Fruit fly (Drosophila melanogaster) whole organism, embryonic: Measurements from ENCODE around the gene CG34180.

ENCODE experiments used
- Adf1 ChIP-seq: fragments of 200-800 bp; sonication (Bioruptor generic); IDR thresholded peaks from 2 replicates; pipeline ENCODE4 v1.3.6; 2022; ENCODE audit warnings: missing biosample characterization, missing genetic modification characterization
- B-H2 ChIP-seq: fragments of 200-800 bp; sonication (Bioruptor generic); optimal IDR thresholded peaks from 2 replicates; lab custom pipeline; 2018; ENCODE audit warnings: missing biosample characterization, mild to moderate bottlenecking, missing genetic modification characterization
- BEAF-32 ChIP-seq: fragments of 200-800 bp; sonication (Bioruptor generic); optimal IDR thresholded peaks from 3 replicates; lab custom pipeline; 2017; ENCODE audit warnings: missing biosample characterization, missing genetic modification characterization, mild to moderate bottlenecking, moderate library complexity, missing genetic modification reagents
- Bgb ChIP-seq: fragments of 200-800 bp; sonication (Bioruptor generic); IDR thresholded peaks from 2 replicates; pipeline ENCODE4 v1.3.6; 2022; ENCODE audit warnings: missing biosample characterization, missing genetic modification characterization; ENCODE audit not compliant: partially characterized antibody
- C15 ChIP-seq: fragments of 200-800 bp; sonication (Bioruptor generic); IDR thresholded peaks from 3 replicates; pipeline ENCODE4 v1.3.6; 2022; ENCODE audit warnings: missing biosample characterization, missing genetic modification characterization
- CG1024 ChIP-seq: fragments of 200-800 bp; sonication (Bioruptor generic); IDR thresholded peaks from 2 replicates; pipeline ENCODE4 v1.3.6; 2022; ENCODE audit warnings: missing biosample characterization, missing genetic modification characterization
- CG10321 ChIP-seq: fragments of 200-800 bp; sonication (Bioruptor generic); IDR thresholded peaks from 2 replicates; pipeline ENCODE4 v1.3.6; 2022; ENCODE audit warnings: missing biosample characterization, missing genetic modification characterization
- CG13894 ChIP-seq: fragments of 200-800 bp; sonication (Bioruptor generic); optimal IDR thresholded peaks from 3 replicates; lab custom pipeline; 2018; ENCODE audit warnings: missing biosample characterization, mild to moderate bottlenecking, missing genetic modification characterization, moderate library complexity
- CG17568 ChIP-seq: fragments of 200-800 bp; sonication (Bioruptor generic); optimal IDR thresholded peaks from 2 replicates; lab custom pipeline; 2018; ENCODE audit warnings: missing biosample characterization, mild to moderate bottlenecking, missing genetic modification characterization, moderate library complexity
- CG17612 ChIP-seq: fragments of 200-800 bp; sonication (Bioruptor generic); IDR thresholded peaks from 2 replicates; pipeline ENCODE4 v1.3.6; 2022; ENCODE audit warnings: missing biosample characterization, missing genetic modification characterization
- CG1792 ChIP-seq: fragments of 200-800 bp; sonication (Bioruptor generic); optimal IDR thresholded peaks from 2 replicates; lab custom pipeline; 2016; ENCODE audit warnings: missing biosample characterization, missing genetic modification characterization
- CG2129 ChIP-seq: fragments of 200-800 bp; sonication (Bioruptor generic); IDR thresholded peaks from 2 replicates; pipeline ENCODE4 v1.3.6; 2022; ENCODE audit warnings: missing biosample characterization, missing genetic modification characterization; ENCODE audit not compliant: partially characterized antibody
- CG2202 ChIP-seq: fragments of 200-800 bp; sonication (Bioruptor generic); optimal IDR thresholded peaks from 2 replicates; lab custom pipeline; 2018; ENCODE audit warnings: missing biosample characterization, mild to moderate bottlenecking, missing genetic modification characterization
- CG42726 ChIP-seq: fragments of 200-800 bp; sonication (Bioruptor generic); IDR thresholded peaks from 2 replicates; pipeline ENCODE4 v1.3.6; 2022; ENCODE audit warnings: missing biosample characterization, missing genetic modification characterization; ENCODE audit not compliant: partially characterized antibody
- CG7745 ChIP-seq: fragments of 200-800 bp; sonication (Bioruptor generic); optimal IDR thresholded peaks from 2 replicates; lab custom pipeline; 2018; ENCODE audit warnings: missing biosample characterization, mild to moderate bottlenecking, missing genetic modification characterization, moderate library complexity
- CG7786 ChIP-seq: fragments of 200-800 bp; sonication (Bioruptor generic); optimal IDR thresholded peaks from 2 replicates; lab custom pipeline; 2016; ENCODE audit warnings: missing biosample characterization, missing genetic modification characterization
- CG8924 ChIP-seq: fragments of 200-800 bp; optimal IDR thresholded peaks from 3 replicates; lab custom pipeline; 2019; ENCODE audit warnings: missing biosample characterization, mild to moderate bottlenecking, missing genetic modification characterization, moderate library complexity
- Deaf1 ChIP-seq: fragments of 200-800 bp; optimal IDR thresholded peaks from 3 replicates; lab custom pipeline; 2019; ENCODE audit warnings: missing biosample characterization, mild to moderate bottlenecking, missing genetic modification characterization, moderate library complexity
- Dp ChIP-seq: fragments of 200-800 bp; sonication (Bioruptor generic); optimal IDR thresholded peaks from 2 replicates; lab custom pipeline; 2018; ENCODE audit warnings: missing biosample characterization, mild to moderate bottlenecking, missing genetic modification characterization, moderate library complexity
- Ets65A ChIP-seq: fragments of 200-800 bp; sonication (Bioruptor generic); peaks from one replicate; lab custom pipeline; 2016; ENCODE audit warnings: missing biosample characterization, missing genetic modification characterization
- HmgZ ChIP-seq: fragments of 200-800 bp; sonication (Bioruptor generic); optimal IDR thresholded peaks from 2 replicates; lab custom pipeline; 2018; ENCODE audit warnings: missing biosample characterization, mild to moderate bottlenecking, missing genetic modification characterization
- Hr78 ChIP-seq, 2 experiments: fragments of 200-800 bp in 1 of 2; fragments of >200 bp in 1 of 2; sonication (Bioruptor generic) in 1 of 2; optimal IDR thresholded peaks; 2 replicates each; lab custom pipeline; 2017 to 2019; ENCODE audit warnings: missing biosample characterization in 2 of 2, missing genetic modification characterization in 2 of 2, mild to moderate bottlenecking in 1 of 2, moderate library complexity in 1 of 2
- Spps ChIP-seq: fragments of 200-800 bp; sonication (Bioruptor generic); optimal IDR thresholded peaks from 2 replicates; lab custom pipeline; 2018; ENCODE audit warnings: missing biosample characterization, mild to moderate bottlenecking, missing genetic modification characterization
- Trl ChIP-seq, 3 experiments: fragments of >200 bp in 2 of 3; fragments of 200-800 bp in 1 of 3; sonication (Bioruptor generic) in 1 of 3; optimal IDR thresholded peaks; 2 replicates in 1 of 3; 3 replicates in 2 of 3; lab custom pipeline; 2016 to 2017; ENCODE audit warnings: missing biosample characterization in 1 of 3, missing genetic modification characterization in 1 of 3
- aop ChIP-seq: fragments of 200-800 bp; sonication (Bioruptor generic); IDR thresholded peaks from 2 replicates; pipeline ENCODE4 v1.3.6; 2022; ENCODE audit warnings: missing biosample characterization, missing genetic modification characterization
- chinmo ChIP-seq: fragments of 200-800 bp; sonication (Bioruptor generic); IDR thresholded peaks from 4 replicates; pipeline ENCODE4 v1.3.6; 2022; ENCODE audit warnings: missing biosample characterization, missing genetic modification characterization; ENCODE audit not compliant: partially characterized antibody
- chm ChIP-seq: fragments of 200-800 bp; sonication (Bioruptor generic); IDR thresholded peaks from 2 replicates; pipeline ENCODE4 v1.3.6; 2022; ENCODE audit warnings: missing biosample characterization, missing genetic modification characterization
- ci ChIP-seq: fragments of 200-800 bp; sonication (Bioruptor generic); IDR thresholded peaks from 3 replicates; pipeline ENCODE4 v1.3.6; 2022; ENCODE audit warnings: missing biosample characterization, missing genetic modification characterization
- cwo ChIP-seq: fragments of 200-800 bp; sonication (Bioruptor generic); optimal IDR thresholded peaks from 3 replicates; lab custom pipeline; 2017; ENCODE audit warnings: missing biosample characterization, missing genetic modification characterization, mild to moderate bottlenecking, moderate library complexity, missing genetic modification reagents
- exex ChIP-seq: fragments of 200-800 bp; sonication (Bioruptor generic); optimal IDR thresholded peaks from 4 replicates; lab custom pipeline; 2018; ENCODE audit warnings: missing biosample characterization, mild to moderate bottlenecking, missing genetic modification characterization, moderate library complexity
- ftz-f1 ChIP-seq: fragments of 200-800 bp; sonication (Bioruptor generic); optimal IDR thresholded peaks from 2 replicates; lab custom pipeline; 2016; ENCODE audit warnings: missing biosample characterization, missing genetic modification characterization
- insv ChIP-seq, 2 experiments: fragments of 200-800 bp; sonication (Bioruptor generic); optimal IDR thresholded peaks; 3 replicates each; lab custom pipeline; 2016 to 2018; ENCODE audit warnings: missing biosample characterization in 2 of 2, missing genetic modification characterization in 2 of 2
- kni ChIP-seq: fragments of 200-800 bp; sonication (Bioruptor generic); optimal IDR thresholded peaks from 3 replicates; lab custom pipeline; 2017; ENCODE audit warnings: mild to moderate bottlenecking, missing biosample characterization, missing genetic modification reagents, missing genetic modification characterization
- knrl ChIP-seq: fragments of 200-800 bp; sonication (Bioruptor generic); IDR thresholded peaks from 3 replicates; pipeline ENCODE4 v1.3.6; 2022; ENCODE audit warnings: missing biosample characterization, missing genetic modification characterization; ENCODE audit not compliant: partially characterized antibody
- mirr ChIP-seq: fragments of 200-800 bp; sonication (Bioruptor generic); optimal IDR thresholded peaks from 3 replicates; lab custom pipeline; 2018; ENCODE audit warnings: missing biosample characterization, mild to moderate bottlenecking, missing genetic modification characterization
- nerfin-2 ChIP-seq: fragments of 200-800 bp; sonication (Bioruptor generic); IDR thresholded peaks from 2 replicates; pipeline ENCODE4 v1.3.6; 2022; ENCODE audit warnings: missing biosample characterization, missing genetic modification characterization; ENCODE audit not compliant: partially characterized antibody
- onecut ChIP-seq: fragments of 200-800 bp; sonication (Bioruptor generic); IDR thresholded peaks from 2 replicates; pipeline ENCODE4 v1.3.6; 2022; ENCODE audit warnings: missing biosample characterization, missing genetic modification characterization
- org-1 ChIP-seq: fragments of 200-800 bp; sonication (Bioruptor generic); optimal IDR thresholded peaks from 2 replicates; lab custom pipeline; 2017; ENCODE audit warnings: missing biosample characterization, missing genetic modification characterization
- pan ChIP-seq, 4 experiments: fragments of >200 bp in 3 of 4; fragments of 200-800 bp in 1 of 4; sonication (Bioruptor generic) in 1 of 4; optimal IDR thresholded peaks in 3 of 4; IDR thresholded peaks in 1 of 4; 2 replicates each; pipeline versions ENCODE4 v1.3.6 to Lab custom; 2017 to 2022; ENCODE audit warnings: missing biosample characterization in 2 of 4, missing genetic modification characterization in 2 of 4, mixed read lengths in 1 of 4
- pum ChIP-seq: fragments of 200-800 bp; sonication (Bioruptor generic); optimal IDR thresholded peaks from 2 replicates; lab custom pipeline; 2016; ENCODE audit warnings: missing biosample characterization, missing genetic modification characterization
- rib ChIP-seq: fragments of 200-800 bp; sonication (Bioruptor generic); IDR thresholded peaks from 2 replicates; pipeline ENCODE4 v1.3.6; 2022; ENCODE audit warnings: missing biosample characterization, missing genetic modification characterization
- salm ChIP-seq: fragments of 200-800 bp; sonication (Bioruptor generic); optimal IDR thresholded peaks from 2 replicates; lab custom pipeline; 2018; ENCODE audit warnings: missing biosample characterization, mild to moderate bottlenecking, missing genetic modification characterization
- sd ChIP-seq: fragments of 200-800 bp; sonication (Bioruptor generic); optimal IDR thresholded peaks from 3 replicates; lab custom pipeline; 2018; ENCODE audit warnings: missing biosample characterization, mild to moderate bottlenecking, missing genetic modification characterization, moderate library complexity
- sens-2 ChIP-seq: fragments of 200-800 bp; sonication (Bioruptor generic); IDR thresholded peaks from 2 replicates; pipeline ENCODE4 v1.3.6; 2022; ENCODE audit warnings: missing biosample characterization, missing genetic modification characterization
- sug ChIP-seq: fragments of 200-800 bp; optimal IDR thresholded peaks from 2 replicates; lab custom pipeline; 2019; ENCODE audit warnings: missing biosample characterization, mild to moderate bottlenecking, missing genetic modification characterization, moderate library complexity
- trem ChIP-seq: fragments of 200-800 bp; optimal IDR thresholded peaks from 3 replicates; lab custom pipeline; 2019; ENCODE audit warnings: missing biosample characterization, mild to moderate bottlenecking, missing genetic modification characterization, moderate library complexity
- vvl ChIP-seq: fragments of 200-800 bp; sonication (Bioruptor generic); IDR thresholded peaks from 2 replicates; pipeline ENCODE4 v1.3.6; 2022; ENCODE audit warnings: missing biosample characterization, missing genetic modification characterization
- z ChIP-seq: fragments of 200-800 bp; sonication (Bioruptor generic); IDR thresholded peaks from 3 replicates; pipeline ENCODE4 v1.3.6; 2022; ENCODE audit warnings: missing biosample characterization, missing genetic modification characterization

Gene CG34180

dm6 chr2L:6090365-6090764 is 30.1 kb downstream of the CG34180 start:
- TF ChIP-seq vvl (GFP tag; lab: Robert Waterston, UW): peak; percentile 19; the same call in 1 of the 2 replicates
- TF ChIP-seq CG17568 (GFP tag; lab: Kevin White, UChicago): no peak
- TF ChIP-seq CG1792 (GFP tag; lab: Kevin White, UChicago): no peak
- TF ChIP-seq chinmo (GFP tag; lab: Robert Waterston, UW): peak; percentile 86; the same call in 2 of the 4 replicates
- TF ChIP-seq rib (GFP tag; lab: Robert Waterston, UW): peak; percentile 69; the same call in 1 of the 2 replicates
- TF ChIP-seq pum: no peak
- TF ChIP-seq Dp: no peak
- no peak for TF ChIP-seq CG17612
- no peak for TF ChIP-seq CG1024 (GFP tag; lab: Robert Waterston, UW)
- TF ChIP-seq trem (tag; lab: Kevin White, UChicago): no peak
- TF ChIP-seq Adf1: peak; percentile 59; the same call in 1 of the 2 replicates
- peak; percentile 60 for TF ChIP-seq sug (tag; lab: Kevin White, UChicago)
- no peak for TF ChIP-seq exex (tag; lab: Kevin White, UChicago)
- TF ChIP-seq onecut (GFP tag; lab: Robert Waterston, UW): 0 out of 2 replicates have a peak, but pooled peaks have one; percentile 2
- TF ChIP-seq Spps (tag; lab: Kevin White, UChicago): no peak
- TF ChIP-seq Hr78 (GFP tag; optimal IDR thresholded peaks at IDR 0.05; lab: Kevin White, UChicago): peak in 1 of 2 experiments; percentile 77
- TF ChIP-seq chm (GFP tag; lab: Robert Waterston, UW): 0 out of 2 replicates have a peak, but pooled peaks have one; percentile 27
- TF ChIP-seq CG2129 (GFP tag; lab: Robert Waterston, UW): no peak
- TF ChIP-seq B-H2 (GFP tag; lab: Kevin White, UChicago): peak; percentile 16
- TF ChIP-seq HmgZ (tag; lab: Kevin White, UChicago): no peak
- no peak for TF ChIP-seq sens-2
- TF ChIP-seq sd (tag; lab: Kevin White, UChicago): peak; percentile 81
- TF ChIP-seq pan (optimal IDR thresholded peaks at IDR 0.05; lab: Kevin White, UChicago): no peak
- TF ChIP-seq pan (GFP tag; optimal IDR thresholded peaks at IDR 0.05 in 1 of 2, IDR thresholded peaks at IDR 0.05 in 1 of 2): peak in 1 of 2 experiments; percentile 20
- TF ChIP-seq Deaf1 (tag; lab: Kevin White, UChicago): peak; percentile 84
- peak; percentile 26; the same call in 1 of the 3 replicates for TF ChIP-seq ci (GFP tag; lab: Robert Waterston, UW)
- no peak for TF ChIP-seq insv (GFP tag; optimal IDR thresholded peaks at IDR 0.05; lab: Kevin White, UChicago)
- peak; percentile 5 for TF ChIP-seq CG8924 (tag; lab: Kevin White, UChicago)
- peak; percentile 87 for TF ChIP-seq kni (GFP tag; lab: Kevin White, UChicago)
- TF ChIP-seq ftz-f1 (GFP tag; lab: Kevin White, UChicago): peak; percentile 27
- TF ChIP-seq BEAF-32 (GFP tag; lab: Kevin White, UChicago): no peak
- TF ChIP-seq Trl (optimal IDR thresholded peaks at IDR 0.05; lab: Kevin White, UChicago): peak in 1 of 2 experiments; percentile 7
- TF ChIP-seq Trl (GFP tag; optimal IDR thresholded peaks at IDR 0.05; lab: Kevin White, UChicago): no peak
- TF ChIP-seq CG10321 (GFP tag; lab: Robert Waterston, UW): no peak
- 0 out of 2 replicates have a peak, but pooled peaks have one; percentile 8 for TF ChIP-seq nerfin-2 (GFP tag; lab: Robert Waterston, UW)
- no peak for TF ChIP-seq aop
- TF ChIP-seq Bgb: peak; percentile 16; the same call in 1 of the 2 replicates
- no peak for TF ChIP-seq CG2202 (tag; lab: Kevin White, UChicago)
- TF ChIP-seq CG13894 (tag; lab: Kevin White, UChicago): peak; percentile 28
- TF ChIP-seq knrl (GFP tag; lab: Robert Waterston, UW): no peak
- TF ChIP-seq CG7786 (GFP tag; lab: Kevin White, UChicago): no peak
- no peak for TF ChIP-seq salm
- no peak for TF ChIP-seq C15 (GFP tag; lab: Robert Waterston, UW)
- peak; percentile 68 for TF ChIP-seq cwo (GFP tag; lab: Kevin White, UChicago)
- TF ChIP-seq CG42726 (GFP tag; lab: Robert Waterston, UW): peak; percentile 56; the same call in 1 of the 2 replicates
- no peak for TF ChIP-seq CG7745
- TF ChIP-seq z (GFP tag; lab: Robert Waterston, UW): peak; percentile 92
- no peak for TF ChIP-seq Ets65A
- TF ChIP-seq mirr (GFP tag; lab: Kevin White, UChicago): peak; percentile 64
- TF ChIP-seq org-1 (GFP tag; lab: Kevin White, UChicago): no peak
